Fruit fly (Drosophila melanogaster): ENCODE measurements around the gene noi.

Gene noi

dm6 chr3R:5624115-5624878 lies 33.0 kb upstream of the noi start, which contains the start of the genes Dph4, Spec2 and RpL13A:
Dph4 (minus strand) TSS chr3R:5624125.
Spec2 (minus strand) TSS chr3R:5624125.
RpL13A (plus strand) TSS chr3R:5624474.
- TF ChIP-seq CG14710 (tag; optimal IDR thresholded peaks at IDR 0.05): peak; percentile 95
- TF ChIP-seq GATAe (GFP tag; conservative IDR thresholded peaks at IDR 0.05): no peak
- TF ChIP-seq CG12071 (GFP tag; optimal IDR thresholded peaks at IDR 0.05): peak; percentile 95
- TF ChIP-seq CG9215 (GFP tag; IDR thresholded peaks at IDR 0.05): no peak
- peak; percentile 81 to 86 for TF ChIP-seq Hr51 (GFP tag; optimal IDR thresholded peaks at IDR 0.05)
- TF ChIP-seq sr (GFP tag; IDR thresholded peaks at IDR 0.05): no peak
- no peak for TF ChIP-seq CG2129 (GFP tag; IDR thresholded peaks at IDR 0.05; ENCODE audit: partially characterized antibody)
- no peak for TF ChIP-seq CG16779 (GFP tag; IDR thresholded peaks at IDR 0.05)
- no peak for TF ChIP-seq otp (GFP tag; IDR thresholded peaks at IDR 0.05)
- peak; percentile 95 for TF ChIP-seq odd (GFP tag; optimal IDR thresholded peaks at IDR 0.05)
- peak; percentile 87 for TF ChIP-seq CG18011 (GFP tag; optimal IDR thresholded peaks at IDR 0.05)
- no peak for TF ChIP-seq vnd (GFP tag; IDR thresholded peaks at IDR 0.05; ENCODE audit: partially characterized antibody)
- peak; percentile 85 for TF ChIP-seq gsb-n (tag; optimal IDR thresholded peaks at IDR 0.05)
- no peak for TF ChIP-seq CG14441 (GFP tag; IDR thresholded peaks at IDR 0.05)
- TF ChIP-seq Ada2b (GFP tag; IDR thresholded peaks at IDR 0.05): no peak
- TF ChIP-seq CG8478 (optimal IDR thresholded peaks at IDR 0.05): peak; percentile 69
- TF ChIP-seq CG9609 (GFP tag; optimal IDR thresholded peaks at IDR 0.05): peak; percentile 95
- TF ChIP-seq HLH54F (GFP tag; optimal IDR thresholded peaks at IDR 0.05): peak; percentile 84
- TF ChIP-seq CG11695 (GFP tag; IDR thresholded peaks at IDR 0.05): no peak
- TF ChIP-seq nom (GFP tag; optimal IDR thresholded peaks at IDR 0.05): peak; percentile 90
- TF ChIP-seq Gsc (GFP tag; IDR thresholded peaks at IDR 0.05): no peak
- TF ChIP-seq toy (GFP tag; IDR thresholded peaks at IDR 0.05): no peak
- peak; percentile 97 for TF ChIP-seq CG4328 (GFP tag; optimal IDR thresholded peaks at IDR 0.05)
- peak; percentile 83 for TF ChIP-seq CG2202 (tag; optimal IDR thresholded peaks at IDR 0.05)
- TF ChIP-seq Hmr (GFP tag; optimal IDR thresholded peaks at IDR 0.05): peak; percentile 98
- peak; percentile 88 for TF ChIP-seq CG1529 (GFP tag; optimal IDR thresholded peaks at IDR 0.05)
- TF ChIP-seq ewg (GFP tag; optimal IDR thresholded peaks at IDR 0.05): peak; percentile 93
- TF ChIP-seq CG7271 (tag; optimal IDR thresholded peaks at IDR 0.05): peak; percentile 97
- TF ChIP-seq unpg (GFP tag; optimal IDR thresholded peaks at IDR 0.05): peak; percentile 87
- peak; percentile 94 for TF ChIP-seq Dad (GFP tag; optimal IDR thresholded peaks at IDR 0.05)
- peak; percentile 98 for TF ChIP-seq CG9797 (GFP tag; optimal IDR thresholded peaks at IDR 0.05)
- peak; percentile 99 for TF ChIP-seq YL-1 (GFP tag; optimal IDR thresholded peaks at IDR 0.05)
- peak; percentile 88 for TF ChIP-seq maf-S (GFP tag; optimal IDR thresholded peaks at IDR 0.05)
- no peak for TF ChIP-seq dati (GFP tag; IDR thresholded peaks at IDR 0.05)
- peak; percentile 88 for TF ChIP-seq Bdp1 (GFP tag; optimal IDR thresholded peaks at IDR 0.05)
- TF ChIP-seq Pdp1 (GFP tag; optimal IDR thresholded peaks at IDR 0.05): peak; percentile 81 to 91
- peak; percentile 82 for TF ChIP-seq CG5180 (GFP tag; optimal IDR thresholded peaks at IDR 0.05)
- TF ChIP-seq HLHmδ (GFP tag; optimal IDR thresholded peaks at IDR 0.05): peak; percentile 100
- no peak for TF ChIP-seq zfh1 (GFP tag; IDR thresholded peaks at IDR 0.05)
- peak; percentile 75 for TF ChIP-seq CG4820 (GFP tag; optimal IDR thresholded peaks at IDR 0.05)
- TF ChIP-seq mirr (GFP tag; optimal IDR thresholded peaks at IDR 0.05): peak; percentile 98
- peak; percentile 98 for TF ChIP-seq lab (GFP tag; optimal IDR thresholded peaks at IDR 0.05)
- TF ChIP-seq Blimp-1 (GFP tag; optimal IDR thresholded peaks at IDR 0.05): peak; percentile 65
- no peak for TF ChIP-seq sna (GFP tag; IDR thresholded peaks at IDR 0.05; ENCODE audit: partially characterized antibody)
- no peak for TF ChIP-seq nerfin-2 (GFP tag; IDR thresholded peaks at IDR 0.05; ENCODE audit: partially characterized antibody)
- no peak for TF ChIP-seq CG7357 (GFP tag; IDR thresholded peaks at IDR 0.05)
- TF ChIP-seq CG12391 (tag; optimal IDR thresholded peaks at IDR 0.05): peak; percentile 91
- no peak for TF ChIP-seq CG8765 (GFP tag; IDR thresholded peaks at IDR 0.05)
- TF ChIP-seq CkIIα-i1 (GFP tag; IDR thresholded peaks at IDR 0.05): no peak

Measured in whole organism, embryonic.